Fruit fly (Drosophila melanogaster): ENCODE measurements around the gene unc-4.

DNA sequence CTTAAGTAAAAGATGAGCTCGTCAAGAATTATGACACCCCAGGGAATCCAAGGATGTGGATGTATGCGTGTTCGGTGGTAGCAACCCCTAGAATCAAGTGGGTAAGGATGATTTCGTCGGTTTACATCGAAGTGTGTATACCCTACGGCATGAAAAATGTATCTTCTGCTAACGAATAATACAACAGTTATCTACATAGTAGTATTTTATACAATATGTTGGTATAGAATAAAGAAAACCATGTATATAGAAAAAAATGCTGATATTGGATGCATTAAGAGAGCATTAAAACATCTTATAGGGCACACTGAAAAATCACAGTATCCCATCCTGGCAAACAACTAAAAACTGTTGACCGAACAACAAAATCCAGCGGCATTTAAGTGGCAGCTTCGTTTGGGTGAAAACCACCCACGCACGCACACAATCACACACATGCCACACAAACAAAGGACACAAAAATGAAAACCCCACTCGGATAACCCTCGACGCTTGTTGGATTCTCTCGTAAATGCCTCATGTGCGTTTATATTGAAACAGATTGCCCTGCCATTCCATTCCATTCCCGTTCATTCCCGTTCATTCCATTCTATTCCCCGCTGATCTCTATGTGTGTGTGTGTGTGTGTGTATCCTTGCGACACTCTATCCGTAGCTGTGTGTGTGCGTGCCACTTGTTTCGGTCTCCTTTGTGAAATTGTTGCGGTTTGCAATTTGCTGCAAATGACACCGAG, 30.9 kb downstream of the unc-4 start:
- TF ChIP-seq CG8478 (optimal IDR thresholded peaks at IDR 0.05) (no peak), psq (optimal IDR thresholded peaks at IDR 0.05) (no peak)
